Worm (Caenorhabditis elegans): ENCODE results near the gene heh-1.

Gene heh-1

DNA sequence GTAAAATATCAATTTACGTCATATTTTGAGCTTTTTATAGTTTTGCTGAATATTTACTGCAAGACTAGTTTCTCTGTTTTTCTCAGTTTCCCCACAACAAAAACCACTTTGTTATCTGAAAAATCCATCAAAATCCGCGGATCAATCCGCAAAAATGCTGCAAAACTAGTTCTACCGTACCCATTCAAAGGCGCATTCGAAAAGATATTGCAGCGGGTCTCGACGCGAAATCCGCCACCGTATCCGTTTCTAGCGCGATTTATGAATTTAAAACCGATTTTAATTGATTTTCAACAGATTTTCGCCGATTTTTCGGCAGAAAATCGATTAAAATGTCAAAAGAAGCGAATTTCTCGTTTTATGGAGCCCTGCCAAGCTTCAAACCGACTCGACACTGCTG, 27.9 kb downstream of the heh-1 start, which contains the start of gene R148.4:
Gene R148.4 (plus strand): TSS at position 211 of the 400 bp plus-strand sequence.
- TF ChIP-seq Y48G9A.11 (GFP tag; IDR thresholded peaks at IDR 0.05) (0 out of 2 replicates have a peak, but pooled peaks have one; percentile 43), nhr-11 (tag; optimal IDR thresholded peaks at IDR 0.05) (no peak), F49E8.2 (tag; optimal IDR thresholded peaks at IDR 0.05; ENCODE audit: borderline replicate concordance) (peak; percentile 64), F10B5.3 (tag; optimal IDR thresholded peaks at IDR 0.05) (no peak), attf-4 (tag; optimal IDR thresholded peaks at IDR 0.05) (no peak), T20F7.1 (GFP tag; optimal IDR thresholded peaks at IDR 0.05) (no peak), ceh-28 (tag; optimal IDR thresholded peaks at IDR 0.05) (no peak), dmd-9 (GFP tag; IDR thresholded peaks at IDR 0.05) (no peak), madf-9 (GFP tag; conservative IDR thresholded peaks at IDR 0.05) (no peak), unc-130 (GFP tag; optimal IDR thresholded peaks at IDR 0.05) (peak; percentile 19), ceh-62 (tag; optimal IDR thresholded peaks at IDR 0.05) (no peak)

DNA sequence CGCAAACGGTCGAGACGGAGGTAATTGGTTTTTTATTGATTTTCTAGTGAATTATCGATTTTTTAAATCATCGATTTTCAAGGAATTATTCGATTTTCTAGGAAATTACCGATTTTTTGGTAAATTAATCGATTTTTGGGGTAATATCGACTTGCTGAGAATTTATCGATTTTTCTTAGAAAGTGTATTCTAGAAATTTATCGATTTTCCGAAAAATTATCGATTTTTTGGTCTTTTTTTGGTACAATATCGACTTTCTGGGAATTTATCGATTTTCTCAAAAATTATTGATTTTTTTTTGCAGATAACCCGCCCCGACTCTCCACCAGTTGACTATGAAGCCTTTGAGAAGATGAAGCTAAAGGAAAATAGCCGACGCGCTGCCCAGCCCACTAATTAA, 28.8 kb downstream of the heh-1 start:
- TF ChIP-seq sdz-12 (GFP tag; optimal IDR thresholded peaks at IDR 0.05) (no peak), ceh-28 (tag; optimal IDR thresholded peaks at IDR 0.05) (peak; percentile 98), madf-5 (GFP tag; IDR thresholded peaks at IDR 0.05) (no peak), ceh-62 (tag; optimal IDR thresholded peaks at IDR 0.05) (no peak)

DNA sequence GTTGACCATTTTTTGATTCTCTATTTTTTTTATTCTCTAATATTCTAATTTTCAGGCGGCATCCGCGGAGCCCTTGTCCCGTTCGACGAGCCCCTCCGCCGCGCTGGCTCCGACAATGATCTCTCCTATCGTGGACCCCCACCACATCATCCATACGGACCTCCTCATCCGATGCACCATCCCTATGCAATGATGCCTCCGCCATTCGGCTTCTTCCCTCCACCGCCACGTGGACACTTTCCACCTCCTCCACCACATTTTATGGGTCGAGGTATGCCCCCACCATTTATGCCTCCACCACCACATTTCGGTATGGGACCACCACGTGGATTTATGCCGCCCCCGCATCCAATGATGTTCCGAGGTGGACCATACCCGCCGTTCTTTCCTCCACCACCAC, 30.0 kb downstream of the heh-1 start:
- TF ChIP-seq spr-3 (GFP tag; optimal IDR thresholded peaks at IDR 0.05) (no peak), ces-1 (GFP tag; optimal IDR thresholded peaks at IDR 0.05) (no peak), set-16 (GFP tag; IDR thresholded peaks at IDR 0.05) (peak; percentile 79)

DNA sequence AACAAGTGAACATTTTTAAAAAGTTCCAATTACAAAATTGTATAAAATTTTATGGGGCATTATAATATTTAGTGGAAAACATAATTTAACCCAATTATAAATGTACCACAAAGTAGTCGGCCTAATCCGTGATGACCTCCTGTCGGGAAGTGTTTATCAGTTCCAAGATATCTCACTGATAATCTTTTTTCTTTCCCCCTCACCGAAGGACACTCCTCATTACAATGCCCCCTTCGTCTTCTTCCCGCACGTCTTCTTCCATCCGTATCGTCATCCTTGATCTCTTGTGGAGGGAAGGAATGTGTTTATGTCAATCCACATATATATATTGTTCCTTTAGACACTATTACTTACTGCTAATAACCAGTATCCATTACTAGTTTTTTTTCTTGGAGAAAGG, 34.0 kb downstream of the heh-1 start, which contains the start of gene R148.5:
Gene R148.5 (plus strand): TSS at position 331 of the 400 bp plus-strand sequence.
- TF ChIP-seq gei-8 (GFP tag; optimal IDR thresholded peaks at IDR 0.05) (no peak), egl-27 (tag; optimal IDR thresholded peaks at IDR 0.05) (no peak), nhr-102 (tag; optimal IDR thresholded peaks at IDR 0.05) (no peak), Y75B8A.6 (GFP tag; IDR thresholded peaks at IDR 0.05) (no peak), nhr-111 (GFP tag; optimal IDR thresholded peaks at IDR 0.05) (no peak), mdl-1 (tag; optimal IDR thresholded peaks at IDR 0.05) (no peak), zfp-2 (tag; optimal IDR thresholded peaks at IDR 0.05) (no peak), daf-19 (GFP tag; conservative IDR thresholded peaks at IDR 0.05) (no peak), saeg-2 (GFP tag; IDR thresholded peaks at IDR 0.05) (no peak), nhr-48 (tag; optimal IDR thresholded peaks at IDR 0.05) (no peak), lir-3 (tag; optimal IDR thresholded peaks at IDR 0.05) (no peak)

DNA sequence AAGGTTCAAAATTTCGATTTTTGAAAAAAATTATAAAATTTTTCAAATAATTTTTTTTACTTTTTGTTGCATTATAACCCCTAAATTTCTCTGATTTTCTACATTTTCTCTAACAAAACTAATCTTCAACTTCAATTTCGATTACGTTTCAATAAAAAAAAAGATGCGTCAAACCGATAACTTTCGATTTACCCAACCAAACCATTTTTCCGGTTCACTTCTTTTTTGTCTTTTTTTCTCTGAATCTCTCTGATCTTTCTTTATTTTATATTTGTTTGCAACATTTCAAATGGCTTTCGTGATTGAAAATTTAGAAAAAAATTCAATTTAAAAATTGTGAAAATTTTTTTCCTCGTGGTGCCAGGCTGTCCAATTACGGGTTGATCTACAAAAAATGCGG, 35.9 kb downstream of the heh-1 start:
- TF ChIP-seq spr-3 (GFP tag; optimal IDR thresholded peaks at IDR 0.05): no peak
- no peak for TF ChIP-seq ctbp-1 (GFP tag; IDR thresholded peaks at IDR 0.05)
- TF ChIP-seq ceh-32 (tag; optimal IDR thresholded peaks at IDR 0.05; ENCODE audit: poor library complexity): no peak
- TF ChIP-seq zip-2 (tag; optimal IDR thresholded peaks at IDR 0.05): no peak
- TF ChIP-seq F26F4.8 (GFP tag; conservative IDR thresholded peaks at IDR 0.05): no peak
- TF ChIP-seq D1046.2 (GFP tag; IDR thresholded peaks at IDR 0.05): no peak
- no peak for TF ChIP-seq duxl-1 (tag; optimal IDR thresholded peaks at IDR 0.05; ENCODE audit: poor library complexity)
- no peak for TF ChIP-seq arid-1 (GFP tag; conservative IDR thresholded peaks at IDR 0.05)
- no peak for TF ChIP-seq F44E2.7 (GFP tag; IDR thresholded peaks at IDR 0.05)
- TF ChIP-seq dpl-1 (GFP tag; optimal IDR thresholded peaks at IDR 0.05): no peak
- no peak for TF ChIP-seq hif-1 (tag; optimal IDR thresholded peaks at IDR 0.05)
- TF ChIP-seq ces-1 (GFP tag; optimal IDR thresholded peaks at IDR 0.05): no peak
- no peak for TF ChIP-seq nhr-6 (tag; optimal IDR thresholded peaks at IDR 0.05)

Data from whole organism, L4 larva.